Worm (Caenorhabditis elegans) whole organism, late embryonic: ENCODE measurements around the gene ttr-50.

ENCODE experiments used
- K02D7.2 ChIP-seq: sonication (generic microtip); optimal IDR thresholded peaks from 2 replicates; lab custom pipeline; 2017; ENCODE audit warnings: mild to moderate bottlenecking, missing genetic modification characterization, missing compliant biosample characterization
- hlh-13 ChIP-seq: fragments of 200-800 bp; sonication (Bioruptor generic); optimal IDR thresholded peaks from 2 replicates; lab custom pipeline; 2018; ENCODE audit warnings: mild to moderate bottlenecking, missing genetic modification characterization, missing compliant biosample characterization
- pha-4 ChIP-seq: fragments of 150-350 bp; optimal IDR thresholded peaks from 2 replicates; lab custom pipeline; 2018; ENCODE audit warnings: missing biosample characterization, missing genetic modification reagents, missing genetic modification characterization
- rnt-1 ChIP-seq: sonication (generic microtip); optimal IDR thresholded peaks from 2 replicates; lab custom pipeline; 2016; ENCODE audit warnings: missing genetic modification characterization, missing compliant biosample characterization
- tbx-7 ChIP-seq: sonication (generic microtip); optimal IDR thresholded peaks from 2 replicates; lab custom pipeline; 2016; ENCODE audit warnings: missing genotype, missing genetic modification characterization, missing compliant biosample characterization
- unc-86 ChIP-seq: sonication (generic microtip); optimal IDR thresholded peaks from 2 replicates; lab custom pipeline; 2016; ENCODE audit warnings: missing genetic modification characterization, missing compliant biosample characterization

DNA sequence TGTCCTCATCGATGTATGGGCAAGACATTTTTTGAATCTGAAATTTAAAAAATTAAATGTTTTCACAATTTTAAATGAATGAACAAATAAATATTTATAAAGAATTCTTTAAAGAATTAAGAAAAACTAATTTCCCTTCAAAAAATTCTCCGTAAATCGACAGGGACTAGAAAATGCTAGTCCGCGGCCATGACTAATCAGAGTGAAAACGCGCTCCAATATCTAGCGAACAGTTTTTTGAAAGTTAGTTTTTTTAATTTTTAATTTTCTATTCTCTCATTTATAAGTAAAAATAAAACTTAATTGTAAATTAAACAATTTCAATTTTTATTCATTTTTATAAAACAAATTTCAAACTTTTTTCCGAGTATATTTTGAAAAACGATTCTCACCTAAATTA is 48.0 kb downstream of the ttr-50 start:
- TF ChIP-seq hlh-13 (GFP tag; lab: Kevin White, UChicago) (no peak), unc-86 (tag; lab: Kevin White, UChicago) (no peak), K02D7.2 (tag; lab: Kevin White, UChicago) (no peak), pha-4 (tag; lab: Kevin White, UChicago) (no peak), rnt-1 (tag; lab: Kevin White, UChicago) (no peak), tbx-7 (tag; lab: Kevin White, UChicago) (no peak)
